Worm (Caenorhabditis elegans): Measurements from ENCODE around the gene C28G1.6.

The C28G1.6 gene

DNA sequence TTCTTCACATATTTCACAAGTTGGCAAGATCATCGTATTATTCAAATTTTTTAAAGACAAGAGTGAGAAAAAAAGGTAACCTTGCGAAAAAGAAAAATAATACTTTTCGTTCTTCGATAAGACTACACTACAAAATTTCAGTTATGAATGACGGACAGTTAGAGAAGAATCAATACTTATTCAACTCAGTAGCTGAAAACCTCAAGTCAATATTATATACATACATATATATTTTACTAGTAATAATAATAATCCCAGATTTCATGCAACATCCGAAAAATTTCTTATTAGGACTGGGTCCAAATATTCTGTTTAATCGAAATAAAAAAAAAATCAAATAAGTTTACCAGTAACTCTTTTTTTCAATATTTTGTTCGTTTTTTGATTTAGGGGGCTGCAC is at the start of gene C28G1.6:
C28G1.6 (minus strand) TSS at position 101 of the 400 bp plus-strand sequence.
- no peak for TF ChIP-seq ceh-82 (tag; optimal IDR thresholded peaks at IDR 0.05)
- TF ChIP-seq dmd-6 (GFP tag; IDR thresholded peaks at IDR 0.05): peak; percentile 12; the same call in 1 of the 2 replicates
- peak; percentile 17 for TF ChIP-seq pqm-1 (tag; optimal IDR thresholded peaks at IDR 0.05)
- no peak for TF ChIP-seq spr-1 (tag; optimal IDR thresholded peaks at IDR 0.05)
- TF ChIP-seq ctbp-1 (GFP tag; IDR thresholded peaks at IDR 0.05): no peak
- TF ChIP-seq daf-8 (GFP tag; IDR thresholded peaks at IDR 0.05): no peak
- TF ChIP-seq nhr-237 (tag; optimal IDR thresholded peaks at IDR 0.05): no peak
- no peak for TF ChIP-seq hmg-1.1 (GFP tag; IDR thresholded peaks at IDR 0.05)
- no peak for TF ChIP-seq aly-2 (tag; optimal IDR thresholded peaks at IDR 0.05)
- TF ChIP-seq lin-15B (tag; optimal IDR thresholded peaks at IDR 0.05): no peak
- no peak for TF ChIP-seq nhr-10 (tag; optimal IDR thresholded peaks at IDR 0.05)
- TF ChIP-seq daf-16 (GFP tag; optimal IDR thresholded peaks at IDR 0.05): no peak
- TF ChIP-seq daf-16 (tag; optimal IDR thresholded peaks at IDR 0.05): peak; percentile 36
- TF ChIP-seq F10B5.3 (tag; optimal IDR thresholded peaks at IDR 0.05): no peak
- TF ChIP-seq mep-1 (tag; optimal IDR thresholded peaks at IDR 0.05): no peak
- no peak for TF ChIP-seq lsy-2 (tag; optimal IDR thresholded peaks at IDR 0.05)

DNA sequence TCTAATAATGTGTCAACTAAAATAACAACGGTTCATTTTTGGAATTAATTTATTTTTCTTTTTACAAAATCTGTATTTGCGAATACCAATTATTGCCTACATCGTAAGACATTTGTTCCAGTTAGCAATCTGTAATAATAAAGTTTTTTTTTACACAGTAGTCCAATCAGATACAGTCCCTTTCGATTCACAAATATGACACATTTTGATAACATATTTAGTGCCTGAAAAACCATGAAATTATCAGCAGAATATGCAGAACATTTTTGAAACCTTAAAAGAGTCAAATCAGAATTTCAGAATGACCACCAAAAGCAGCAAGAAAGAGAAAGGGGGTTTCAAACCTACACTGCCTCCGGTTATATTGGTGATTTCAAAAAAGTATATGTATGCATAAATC is 48.3 kb upstream of the C28G1.6 start, which contains the start of gene C06E2.2:
C06E2.2 (plus strand) TSS at position 301 of the 400 bp plus-strand sequence.
- TF ChIP-seq daf-8 (GFP tag; IDR thresholded peaks at IDR 0.05): no peak
- TF ChIP-seq sdz-12 (GFP tag; optimal IDR thresholded peaks at IDR 0.05): no peak
- TF ChIP-seq lin-15B (tag; optimal IDR thresholded peaks at IDR 0.05): no peak
- TF ChIP-seq nhr-11 (tag; optimal IDR thresholded peaks at IDR 0.05): no peak
- peak in 1 of 2 experiments; percentile 88 for TF ChIP-seq unc-62 (GFP tag; optimal IDR thresholded peaks at IDR 0.05 in 1 of 2)
- TF ChIP-seq unc-62 (tag; optimal IDR thresholded peaks at IDR 0.05): no peak

DNA sequence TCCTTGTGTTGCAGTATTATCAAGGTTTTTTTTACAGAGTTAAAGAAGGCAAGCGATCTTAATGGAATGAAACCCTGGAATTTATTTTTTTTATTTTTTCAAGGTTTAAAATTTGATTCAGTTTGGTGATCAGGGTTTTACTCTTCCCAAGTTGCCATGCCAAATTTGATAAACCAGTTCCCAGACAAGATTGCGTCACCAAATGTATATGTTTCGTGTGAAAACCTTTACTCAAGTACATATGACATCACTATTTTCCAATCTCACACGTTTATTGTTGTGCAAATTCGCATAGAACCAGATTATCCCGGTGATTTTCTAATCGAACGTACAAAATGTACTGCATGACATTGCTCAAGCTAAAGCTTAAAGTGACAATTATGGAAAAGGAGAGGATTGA is 47.6 kb upstream of the C28G1.6 start:
- no peak for TF ChIP-seq Y105C5A.15 (GFP tag; IDR thresholded peaks at IDR 0.05)
- TF ChIP-seq ceh-82 (tag; optimal IDR thresholded peaks at IDR 0.05): no peak
- TF ChIP-seq madf-5 (GFP tag; IDR thresholded peaks at IDR 0.05): no peak
- TF ChIP-seq nhr-41 (GFP tag; IDR thresholded peaks at IDR 0.05): no peak
- no peak for TF ChIP-seq dmd-6 (GFP tag; IDR thresholded peaks at IDR 0.05)
- no peak for TF ChIP-seq ZK337.2 (GFP tag; IDR thresholded peaks at IDR 0.05)
- no peak for TF ChIP-seq fkh-10 (GFP tag; optimal IDR thresholded peaks at IDR 0.05)
- TF ChIP-seq php-3 (GFP tag; IDR thresholded peaks at IDR 0.05): no peak
- TF ChIP-seq daf-12 (tag; optimal IDR thresholded peaks at IDR 0.05): no peak
- no peak for TF ChIP-seq dpl-1 (GFP tag; optimal IDR thresholded peaks at IDR 0.05)
- TF ChIP-seq spr-1 (tag; optimal IDR thresholded peaks at IDR 0.05): no peak
- TF ChIP-seq mes-2 (tag; optimal IDR thresholded peaks at IDR 0.05; ENCODE audit: poor library complexity, severe bottlenecking): no peak
- no peak for TF ChIP-seq mxl-2 (GFP tag; conservative IDR thresholded peaks at IDR 0.05)
- no peak for TF ChIP-seq attf-4 (tag; optimal IDR thresholded peaks at IDR 0.05)
- no peak for TF ChIP-seq nhr-10 (tag; optimal IDR thresholded peaks at IDR 0.05)
- TF ChIP-seq mdl-1 (tag; optimal IDR thresholded peaks at IDR 0.05): no peak
- TF ChIP-seq ces-1 (GFP tag; optimal IDR thresholded peaks at IDR 0.05): no peak

DNA sequence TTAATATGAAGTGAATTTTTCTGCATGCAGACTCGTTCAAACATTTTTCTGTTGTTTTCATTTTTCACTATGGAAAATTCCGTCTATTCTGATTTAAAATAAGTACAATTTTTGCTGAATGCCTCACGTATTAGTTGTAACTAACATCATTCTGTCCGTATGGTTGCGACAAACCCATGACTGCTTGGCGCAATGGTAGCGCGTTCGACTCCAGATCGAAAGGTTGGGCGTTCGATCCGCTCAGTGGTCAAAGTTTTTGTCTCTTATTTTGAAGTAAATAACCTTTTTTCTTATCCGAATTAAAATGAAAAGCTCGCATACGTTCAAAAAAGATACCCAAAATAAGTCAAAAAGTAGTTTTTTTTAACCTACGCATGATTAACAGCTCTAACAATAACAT is 46.1 kb upstream of the C28G1.6 start:
- TF ChIP-seq zfp-3 (GFP tag; conservative IDR thresholded peaks at IDR 0.05): no peak
- peak; percentile 45 for TF ChIP-seq hlh-30 (tag; optimal IDR thresholded peaks at IDR 0.05; ENCODE audit: insufficient read depth)
- TF ChIP-seq madf-5 (GFP tag; IDR thresholded peaks at IDR 0.05): peak in 1 of 2 experiments; percentile 51; a peak in 1 of 4 replicates
- TF ChIP-seq php-3 (GFP tag; IDR thresholded peaks at IDR 0.05): no peak
- no peak for TF ChIP-seq zip-2 (tag; optimal IDR thresholded peaks at IDR 0.05)
- TF ChIP-seq ztf-11 (tag; optimal IDR thresholded peaks at IDR 0.05): no peak
- TF ChIP-seq egl-27 (tag; optimal IDR thresholded peaks at IDR 0.05): no peak
- no peak for TF ChIP-seq lin-15B (tag; optimal IDR thresholded peaks at IDR 0.05)
- TF ChIP-seq Y75B8A.6 (GFP tag; IDR thresholded peaks at IDR 0.05): no peak
- TF ChIP-seq lin-39 (tag; optimal IDR thresholded peaks at IDR 0.05): no peak
- TF ChIP-seq hmg-1.1 (GFP tag; IDR thresholded peaks at IDR 0.05): 0 out of 2 replicates have a peak, but pooled peaks have one; percentile 39
- TF ChIP-seq cey-2 (tag; optimal IDR thresholded peaks at IDR 0.05; ENCODE audit: borderline replicate concordance, insufficient read depth): no peak
- TF ChIP-seq mdl-1 (tag; optimal IDR thresholded peaks at IDR 0.05): no peak
- TF ChIP-seq F44E2.7 (GFP tag; IDR thresholded peaks at IDR 0.05): no peak
- TF ChIP-seq ces-1 (GFP tag; optimal IDR thresholded peaks at IDR 0.05): no peak
- no peak for TF ChIP-seq hif-1 (tag; optimal IDR thresholded peaks at IDR 0.05)
- no peak for TF ChIP-seq lim-7 (GFP tag; IDR thresholded peaks at IDR 0.05)
- no peak for TF ChIP-seq duxl-1 (tag; optimal IDR thresholded peaks at IDR 0.05; ENCODE audit: poor library complexity)
- no peak for TF ChIP-seq nhr-42 (GFP tag; IDR thresholded peaks at IDR 0.05)
- TF ChIP-seq gei-8 (GFP tag; optimal IDR thresholded peaks at IDR 0.05): no peak
